Fruit fly (Drosophila melanogaster) whole organism, prepupa: Measurements from ENCODE around the gene Pdh.

Source experiments
- CG11294 ChIP-seq: fragments of 200-800 bp; sonication (Bioruptor generic); IDR thresholded peaks from 2 replicates; pipeline ENCODE4 v1.3.6; 2022; ENCODE audit warnings: missing biosample characterization, missing genetic modification characterization
- Eip93F ChIP-seq: fragments of 200-800 bp; sonication (Bioruptor generic); optimal IDR thresholded peaks from 2 replicates; lab custom pipeline; 2016; ENCODE audit warnings: missing biosample characterization, mild to moderate bottlenecking, missing genetic modification characterization
- Gug ChIP-seq: fragments of 200-800 bp; sonication (Bioruptor generic); IDR thresholded peaks from 2 replicates; pipeline ENCODE4 v1.3.6; 2022; ENCODE audit warnings: missing biosample characterization, missing genetic modification characterization
- Hr4 ChIP-seq: fragments of 200-800 bp; sonication (Bioruptor generic); optimal IDR thresholded peaks from 3 replicates; lab custom pipeline; 2016; ENCODE audit warnings: missing biosample characterization, missing genetic modification characterization
- Met ChIP-seq: fragments of 200-800 bp; sonication (Bioruptor generic); optimal IDR thresholded peaks from 3 replicates; lab custom pipeline; 2016; ENCODE audit warnings: missing biosample characterization, missing genetic modification characterization
- cyc ChIP-seq: fragments of 200-800 bp; sonication (Bioruptor generic); optimal IDR thresholded peaks from 3 replicates; lab custom pipeline; 2016; ENCODE audit warnings: missing biosample characterization, missing genetic modification characterization
- vri ChIP-seq: fragments of 200-800 bp; sonication (Bioruptor generic); optimal IDR thresholded peaks from 3 replicates; lab custom pipeline; 2016; ENCODE audit warnings: missing biosample characterization, mild to moderate bottlenecking, missing genetic modification characterization

DNA sequence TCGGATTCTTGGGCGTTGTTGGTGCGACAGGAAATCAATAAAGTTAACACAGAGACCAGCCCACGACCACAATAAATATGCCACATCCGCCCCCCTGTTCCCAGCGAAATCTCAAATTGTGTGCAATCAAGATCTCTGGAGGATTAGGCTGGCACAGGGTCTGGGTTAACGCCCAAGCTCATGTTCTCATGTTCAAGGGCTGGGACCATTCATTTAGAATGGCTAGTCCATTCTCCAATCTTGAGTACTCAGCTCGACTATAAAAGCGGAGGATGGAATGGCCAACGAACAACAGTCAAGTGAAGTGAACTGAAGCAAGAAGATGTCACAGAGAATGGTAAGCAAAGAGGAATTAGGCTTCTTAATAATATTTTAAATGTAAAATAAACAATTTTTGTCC, 21.1 kb downstream of the Pdh start, which contains the start of gene CG13056:
- TF ChIP-seq Gug (GFP tag; lab: Robert Waterston, UW): no peak
- no peak for TF ChIP-seq CG11294 (GFP tag; lab: Robert Waterston, UW)
- no peak for TF ChIP-seq vri (GFP tag; lab: Kevin White, UChicago)
- TF ChIP-seq cyc (GFP tag; lab: Kevin White, UChicago): no peak
- no peak for TF ChIP-seq Met (GFP tag; lab: Kevin White, UChicago)
- TF ChIP-seq Eip93F: no peak
- no peak for TF ChIP-seq Hr4
